Fruit fly (Drosophila melanogaster): ENCODE results near the gene bsh.

Gene bsh

DNA sequence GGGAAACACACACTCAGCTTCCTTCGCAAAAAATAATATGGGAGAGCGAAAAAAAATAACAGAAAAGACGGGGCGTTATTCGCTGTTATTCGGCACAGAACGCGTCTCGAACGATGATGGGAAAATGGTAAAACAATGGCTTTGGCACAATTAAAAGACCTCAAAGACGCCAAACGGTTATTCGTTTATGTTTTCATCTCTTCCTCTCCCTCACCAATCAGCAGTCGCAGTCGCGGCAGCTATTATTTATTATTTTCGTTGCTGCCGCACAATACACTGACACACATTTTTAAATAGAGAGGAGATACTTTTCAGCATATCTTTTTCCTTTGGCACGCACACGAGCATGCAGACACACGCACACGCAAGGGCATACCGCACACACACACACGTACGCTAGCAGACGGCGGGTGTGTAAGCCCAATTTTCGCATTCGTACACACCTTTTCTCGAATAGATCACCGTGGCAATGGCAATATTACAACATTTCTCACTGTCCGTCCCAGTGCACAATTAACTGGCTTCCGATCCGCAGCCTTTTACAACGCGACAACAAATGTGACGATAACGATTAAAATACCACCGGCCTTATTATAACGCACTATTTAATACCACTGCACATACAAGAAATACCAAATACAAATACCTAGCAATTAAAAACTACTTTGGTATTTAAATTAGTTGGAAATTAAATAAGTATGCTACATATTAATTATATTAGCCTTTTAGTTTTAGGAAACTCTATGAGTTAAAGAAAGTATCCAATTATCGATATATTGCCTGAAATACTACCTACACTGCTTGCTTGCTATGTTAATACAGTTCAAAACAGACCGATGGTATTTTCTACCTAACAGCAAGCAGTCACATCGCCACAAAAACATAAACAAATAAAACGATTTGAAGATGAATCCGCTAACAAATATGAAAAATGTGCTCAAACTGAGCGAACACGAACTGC, 22.7 kb upstream of the bsh start, which contains the start of the genes CdGAPr and CG10466:
TSS of gene CdGAPr (minus strand) at position 562 of the 961 bp plus-strand sequence.
TSS of gene CG10466 (plus strand) at position 784 of the 961 bp plus-strand sequence.
- peak; percentile 41; the same call in 2 of the 3 replicates for TF ChIP-seq CG4496 (GFP tag; IDR thresholded peaks at IDR 0.05)
- no peak for TF ChIP-seq CG14655 (GFP tag; optimal IDR thresholded peaks at IDR 0.05)

DNA sequence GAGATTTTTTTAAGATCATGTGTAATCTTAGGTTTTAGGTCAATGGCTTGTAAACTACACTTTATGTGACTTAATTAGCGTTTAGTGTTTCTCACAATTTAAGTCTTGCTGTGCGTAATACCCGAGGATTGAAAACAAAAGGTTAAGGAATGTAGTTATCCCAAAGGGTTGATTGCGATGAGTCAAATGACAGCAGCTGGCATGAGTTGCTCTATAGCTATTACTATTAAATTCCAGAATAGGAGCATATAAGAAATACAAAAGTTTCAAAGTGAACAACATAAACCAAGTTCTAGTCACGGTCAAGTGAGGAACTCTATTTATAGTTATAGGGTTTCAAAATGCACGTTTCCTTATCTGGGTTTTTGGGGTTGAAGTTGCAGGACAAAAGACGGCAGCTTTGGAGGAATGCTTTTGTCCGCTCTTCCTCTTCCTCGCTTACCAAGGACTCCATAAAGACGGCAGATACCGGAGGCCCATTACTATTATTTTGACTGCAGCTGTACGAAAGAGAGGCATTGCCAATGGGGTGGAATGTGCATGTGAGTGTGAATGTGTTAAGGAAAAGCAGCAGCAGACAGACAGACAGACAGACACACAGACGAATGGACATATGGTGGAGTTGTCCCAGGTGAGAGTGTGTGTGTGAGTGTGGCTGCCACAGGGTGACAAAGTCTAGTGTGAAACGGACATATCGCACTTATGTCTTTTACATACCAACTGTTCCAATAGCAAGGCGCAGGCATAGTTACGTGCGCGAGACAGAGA, 21.9 kb upstream of the bsh start:
- TF ChIP-seq CG14655 (GFP tag; optimal IDR thresholded peaks at IDR 0.05) (peak; percentile 32), rn (GFP tag; IDR thresholded peaks at IDR 0.05) (no peak), CG12605 (GFP tag; IDR thresholded peaks at IDR 0.05) (no peak), CG9948 (tag; optimal IDR thresholded peaks at IDR 0.05) (peak; percentile 12), Pif1A (GFP tag; optimal IDR thresholded peaks at IDR 0.05) (peak; percentile 18)

DNA sequence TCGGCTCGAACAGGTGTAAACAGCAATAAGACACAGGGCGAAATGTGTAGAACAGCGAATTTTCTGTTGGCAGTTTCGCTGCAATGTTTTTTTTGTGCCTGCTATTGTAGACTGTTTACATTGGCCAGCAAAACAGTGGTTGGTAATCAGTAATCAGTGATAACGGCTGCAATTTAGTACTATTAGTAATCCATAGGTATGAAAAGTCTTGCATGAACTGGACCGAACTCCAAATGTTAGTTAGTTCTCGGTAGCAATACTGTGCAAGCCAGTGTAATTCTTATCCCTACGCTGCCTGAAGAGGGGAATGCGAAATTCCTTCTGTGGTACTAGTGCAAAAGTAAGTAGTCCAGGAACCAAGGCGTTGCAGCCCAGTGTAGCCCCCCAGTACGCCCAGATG, 19.9 kb upstream of the bsh start:
- TF ChIP-seq CG9948 (tag; optimal IDR thresholded peaks at IDR 0.05): peak; percentile 17
- peak; percentile 32 for TF ChIP-seq CG15710 (tag; optimal IDR thresholded peaks at IDR 0.05)
- no peak for TF ChIP-seq CG14655 (GFP tag; optimal IDR thresholded peaks at IDR 0.05)
- peak; percentile 30; the same call in 1 of the 2 replicates for TF ChIP-seq CG32121 (GFP tag; IDR thresholded peaks at IDR 0.05)
- no peak for TF ChIP-seq CG13204 (GFP tag; optimal IDR thresholded peaks at IDR 0.05)
- TF ChIP-seq CG8159 (tag; optimal IDR thresholded peaks at IDR 0.05): peak; percentile 13
- TF ChIP-seq Pif1A (GFP tag; optimal IDR thresholded peaks at IDR 0.05): no peak
- no peak for TF ChIP-seq EcR (GFP tag; optimal IDR thresholded peaks at IDR 0.05)
- TF ChIP-seq CG4496 (GFP tag; IDR thresholded peaks at IDR 0.05): peak; percentile 53; the same call in 1 of the 3 replicates

DNA sequence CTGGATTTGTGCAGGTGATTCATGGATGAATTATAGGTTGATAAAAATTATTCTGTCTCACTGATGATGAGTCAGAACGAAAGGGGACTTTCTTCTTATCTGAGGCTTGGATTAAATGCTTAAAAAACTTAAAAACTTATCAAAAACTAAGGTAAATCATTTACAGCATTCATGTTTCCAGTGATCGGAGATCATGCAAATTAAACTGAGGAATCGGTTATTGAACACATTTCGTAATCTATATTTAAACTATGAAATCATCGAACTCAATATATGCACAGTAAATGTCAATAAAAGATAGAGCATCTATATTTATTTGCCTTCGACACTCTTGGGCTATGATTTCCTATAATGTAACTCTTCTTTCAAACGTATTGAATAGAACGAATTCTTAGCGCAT, 19.1 kb upstream of the bsh start:
- TF ChIP-seq CG8301 (tag; optimal IDR thresholded peaks at IDR 0.05) (no peak), CG17806 (tag; optimal IDR thresholded peaks at IDR 0.05) (no peak), CG12605 (GFP tag; IDR thresholded peaks at IDR 0.05) (no peak), CG9948 (tag; optimal IDR thresholded peaks at IDR 0.05) (no peak), CG10348 (GFP tag; IDR thresholded peaks at IDR 0.05) (no peak), D1 (tag; optimal IDR thresholded peaks at IDR 0.05) (no peak), rn (GFP tag; IDR thresholded peaks at IDR 0.05) (no peak), CG32121 (GFP tag; IDR thresholded peaks at IDR 0.05) (no peak), CG13204 (GFP tag; optimal IDR thresholded peaks at IDR 0.05) (no peak), CG15710 (tag; optimal IDR thresholded peaks at IDR 0.05) (no peak), Pif1B (GFP tag; optimal IDR thresholded peaks at IDR 0.05) (no peak), CG8159 (tag; optimal IDR thresholded peaks at IDR 0.05) (no peak), Ets98B (GFP tag; IDR thresholded peaks at IDR 0.05) (no peak), fd96Ca (GFP tag; IDR thresholded peaks at IDR 0.05) (no peak), Pif1A (GFP tag; optimal IDR thresholded peaks at IDR 0.05) (no peak), gl (tag; optimal IDR thresholded peaks at IDR 0.05) (no peak), CG34367 (tag; optimal IDR thresholded peaks at IDR 0.05) (no peak), CG4496 (GFP tag; IDR thresholded peaks at IDR 0.05) (no peak)

DNA sequence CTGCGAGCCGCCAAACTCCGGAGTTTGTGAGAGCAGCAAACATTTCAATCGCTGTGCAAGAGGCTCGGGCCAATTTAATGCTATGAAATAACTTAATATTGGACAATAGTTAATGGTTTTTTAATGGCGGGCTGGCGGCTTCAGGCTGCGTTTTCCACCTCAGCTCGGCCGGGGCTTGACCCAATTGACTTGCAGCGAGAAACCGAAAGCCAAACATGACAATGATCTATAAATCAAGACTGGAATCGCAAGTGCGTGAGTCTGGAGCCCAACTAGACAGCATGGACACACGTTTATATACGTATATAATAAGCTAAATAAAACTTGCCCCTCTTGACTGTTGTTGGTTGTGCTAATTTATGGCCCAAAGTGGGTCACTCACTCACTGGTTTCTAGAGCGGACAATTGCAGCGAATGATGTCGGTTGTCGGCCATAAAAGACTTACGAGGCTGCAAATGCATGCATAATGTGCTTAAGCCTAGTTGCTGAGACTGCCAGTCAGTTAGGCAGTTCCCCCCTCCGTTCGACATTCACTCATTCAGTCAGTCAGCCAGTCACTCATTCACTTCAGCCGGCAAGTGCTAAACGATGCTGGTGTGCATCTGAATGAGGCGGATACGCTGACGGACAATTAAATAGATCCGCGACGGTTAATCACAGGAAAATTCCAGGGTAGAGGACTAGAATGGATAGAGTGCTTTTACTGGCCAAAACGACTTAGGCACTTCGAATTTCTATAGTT, 16.1 kb upstream of the bsh start:
- TF ChIP-seq EcR (GFP tag; optimal IDR thresholded peaks at IDR 0.05) (peak; percentile 19), CG4496 (GFP tag; IDR thresholded peaks at IDR 0.05) (0 out of 3 replicates have a peak, but pooled peaks have one; percentile 32), fd96Ca (GFP tag; IDR thresholded peaks at IDR 0.05) (no peak), CG32121 (GFP tag; IDR thresholded peaks at IDR 0.05) (no peak), CG8301 (tag; optimal IDR thresholded peaks at IDR 0.05) (no peak), CG14655 (GFP tag; optimal IDR thresholded peaks at IDR 0.05) (no peak), Pif1A (GFP tag; optimal IDR thresholded peaks at IDR 0.05) (no peak), D1 (tag; optimal IDR thresholded peaks at IDR 0.05) (no peak), CG8159 (tag; optimal IDR thresholded peaks at IDR 0.05) (no peak), CG17806 (tag; optimal IDR thresholded peaks at IDR 0.05) (no peak), CG9948 (tag; optimal IDR thresholded peaks at IDR 0.05) (no peak)

DNA sequence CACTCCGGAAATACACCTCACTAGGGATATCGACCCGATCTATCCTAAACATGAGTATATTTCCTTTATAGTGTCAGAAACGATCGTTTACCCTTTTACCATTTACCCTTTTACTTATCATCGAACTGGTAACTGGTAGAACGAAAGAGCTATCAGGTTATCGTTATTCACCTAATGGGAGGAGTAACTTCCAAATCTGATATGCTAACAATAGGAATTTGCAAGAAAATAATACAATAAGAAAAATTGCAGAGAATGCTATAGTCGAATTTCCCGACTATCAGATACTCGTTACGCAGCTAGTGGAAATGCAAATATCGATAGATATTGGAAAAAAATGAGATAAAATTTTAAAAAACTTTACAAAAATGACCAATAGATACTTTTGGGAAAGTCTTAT, 5.4 kb upstream of the bsh start:
- TF ChIP-seq CG32121 (GFP tag; IDR thresholded peaks at IDR 0.05): no peak
- TF ChIP-seq fd96Ca (GFP tag; IDR thresholded peaks at IDR 0.05): no peak
- no peak for TF ChIP-seq Pif1B (GFP tag; optimal IDR thresholded peaks at IDR 0.05)
- TF ChIP-seq D1 (tag; optimal IDR thresholded peaks at IDR 0.05): no peak

Data from whole organism, pupa.